Fruit fly (Drosophila melanogaster): ENCODE measurements around the gene hdm.

Gene hdm

DNA sequence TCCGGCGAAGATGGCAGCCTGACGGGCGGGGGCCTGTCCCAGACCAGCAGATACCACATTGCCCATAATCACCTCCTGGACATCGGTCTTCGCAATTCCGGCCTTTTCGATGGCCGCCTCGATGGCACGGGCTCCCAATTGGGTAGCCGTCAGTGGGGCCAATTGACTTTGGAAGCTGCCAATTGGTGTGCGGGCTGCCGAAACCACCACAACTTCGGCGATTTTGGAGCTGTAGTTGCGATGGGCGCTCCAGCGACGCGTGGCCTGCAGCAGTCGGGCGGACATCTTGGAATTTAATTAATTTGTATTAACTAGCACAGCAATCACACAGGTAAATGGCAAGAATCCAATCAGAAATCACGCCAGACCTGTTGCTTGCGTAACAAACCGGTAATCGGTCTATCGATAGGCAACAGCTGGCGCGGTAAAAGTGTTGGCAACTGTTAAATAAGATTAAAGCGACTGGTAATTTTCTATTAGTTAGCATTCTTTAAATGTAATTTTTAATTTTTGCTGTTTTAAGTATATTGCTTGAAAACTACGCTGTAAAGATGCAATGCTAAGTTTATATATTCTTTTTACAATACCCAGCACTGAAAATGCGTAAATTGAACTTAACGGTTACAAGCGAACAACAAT is 31.4 kb downstream of the hdm start, which contains the start of gene Acat1:
Gene Acat1, minus strand, starts transcription at position 400 of the 639 bp plus-strand sequence.
- TF ChIP-seq h (optimal IDR thresholded peaks at IDR 0.05) = no peak
- no peak for TF ChIP-seq Sin3A (optimal IDR thresholded peaks at IDR 0.05)
- no peak for TF ChIP-seq psq (optimal IDR thresholded peaks at IDR 0.05)
- no peak for TF ChIP-seq ttk (optimal IDR thresholded peaks at IDR 0.05)
- no peak for TF ChIP-seq insv (optimal IDR thresholded peaks at IDR 0.05)
- no peak for TF ChIP-seq Myc (optimal IDR thresholded peaks at IDR 0.05)

- TF ChIP-seq h (optimal IDR thresholded peaks at IDR 0.05) (no peak), ttk (optimal IDR thresholded peaks at IDR 0.05) (no peak), Sin3A (optimal IDR thresholded peaks at IDR 0.05) (no peak), psq (optimal IDR thresholded peaks at IDR 0.05) (no peak), insv (optimal IDR thresholded peaks at IDR 0.05) (no peak), Myc (optimal IDR thresholded peaks at IDR 0.05) (no peak)
Measured at dm6 chrX:7884360-7884759, 35.6 kb downstream of the hdm start, which contains the start of gene Ir7g. Gene Ir7g, plus strand, starts transcription at chrX:7884660.

DNA sequence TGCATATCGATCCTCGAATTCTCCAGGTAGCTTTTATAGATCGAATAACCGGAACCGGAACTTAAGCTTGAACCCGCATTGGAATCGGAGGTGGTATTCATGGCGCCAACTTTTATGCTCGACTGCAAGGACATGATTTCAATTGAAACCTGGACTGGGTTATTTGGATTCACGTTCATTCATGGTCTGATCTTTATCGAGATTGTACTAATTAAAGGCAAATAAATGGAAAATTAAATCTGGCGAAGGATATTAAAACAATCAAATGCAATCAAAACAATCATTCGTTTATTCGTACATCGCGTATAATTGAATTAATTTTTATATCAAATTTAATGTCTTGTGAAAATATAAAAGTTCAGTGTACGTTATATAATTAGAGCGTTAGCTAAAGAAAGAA is 36.0 kb downstream of the hdm start, which contains the start of gene Ir7f:
Gene Ir7f, minus strand, starts transcription at position 101 of the 400 bp plus-strand sequence.
- TF ChIP-seq ttk (optimal IDR thresholded peaks at IDR 0.05) (no peak), psq (optimal IDR thresholded peaks at IDR 0.05) (no peak), Myc (optimal IDR thresholded peaks at IDR 0.05) (no peak), Sin3A (optimal IDR thresholded peaks at IDR 0.05) (no peak)

- TF ChIP-seq Myc (optimal IDR thresholded peaks at IDR 0.05) (no peak), h (optimal IDR thresholded peaks at IDR 0.05) (no peak), insv (optimal IDR thresholded peaks at IDR 0.05) (no peak), psq (optimal IDR thresholded peaks at IDR 0.05) (no peak), ttk (optimal IDR thresholded peaks at IDR 0.05) (no peak), Sin3A (optimal IDR thresholded peaks at IDR 0.05) (no peak)
Measured at dm6 chrX:7881579-7881978, 38.4 kb downstream of the hdm start, which contains the start of gene Ir7e. Gene Ir7e, minus strand, starts transcription at chrX:7881679.

DNA sequence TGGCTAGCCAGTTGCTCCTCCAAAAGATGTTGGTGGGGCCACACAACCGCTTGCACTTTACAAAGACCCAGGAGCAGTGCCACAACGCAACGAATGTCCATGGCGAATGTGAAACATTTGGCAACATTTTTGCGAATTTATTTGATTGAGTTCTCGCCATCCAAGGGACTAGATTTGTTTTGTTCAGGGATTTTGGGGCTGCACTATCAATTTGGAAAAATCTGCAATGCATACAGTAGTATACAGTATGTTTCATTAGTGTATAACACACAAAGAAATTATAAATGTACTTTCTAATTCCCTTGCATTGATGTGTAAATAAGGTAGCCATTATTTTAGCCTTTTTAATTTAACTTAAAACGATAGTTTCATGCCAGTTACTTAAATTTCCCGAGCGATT is 41.2 kb downstream of the hdm start, which contains the start of gene Ir7d:
Gene Ir7d, minus strand, starts transcription at position 101 of the 400 bp plus-strand sequence.
- no peak for TF ChIP-seq ttk (optimal IDR thresholded peaks at IDR 0.05)
- no peak for TF ChIP-seq Sin3A (optimal IDR thresholded peaks at IDR 0.05)
- no peak for TF ChIP-seq psq (optimal IDR thresholded peaks at IDR 0.05)
- no peak for TF ChIP-seq Myc (optimal IDR thresholded peaks at IDR 0.05)
- no peak for TF ChIP-seq h (optimal IDR thresholded peaks at IDR 0.05)

dm6 chrX:7874094-7874493 is 45.8 kb downstream of the hdm start, which contains the start of gene Ir7c:
Gene Ir7c, plus strand, starts transcription at chrX:7874394.
- TF ChIP-seq insv (optimal IDR thresholded peaks at IDR 0.05) (no peak), psq (optimal IDR thresholded peaks at IDR 0.05) (no peak), Sin3A (optimal IDR thresholded peaks at IDR 0.05) (no peak), Myc (optimal IDR thresholded peaks at IDR 0.05) (no peak), h (optimal IDR thresholded peaks at IDR 0.05) (no peak), ttk (optimal IDR thresholded peaks at IDR 0.05) (no peak)

dm6 chrX:7873172-7873930 is 46.6 kb downstream of the hdm start, which contains the start of gene dec:
Gene dec, minus strand, starts transcription at chrX:7873222.
- no peak for TF ChIP-seq Sin3A (optimal IDR thresholded peaks at IDR 0.05)
- TF ChIP-seq psq (optimal IDR thresholded peaks at IDR 0.05) = no peak
- no peak for TF ChIP-seq ttk (optimal IDR thresholded peaks at IDR 0.05)
- TF ChIP-seq h (optimal IDR thresholded peaks at IDR 0.05) = no peak
- no peak for TF ChIP-seq insv (optimal IDR thresholded peaks at IDR 0.05)
- no peak for TF ChIP-seq Myc (optimal IDR thresholded peaks at IDR 0.05)

All from Kc167 (cell line).